Worm (Caenorhabditis elegans): Measurements from ENCODE around the gene F17C11.22.

Gene F17C11.22

DNA sequence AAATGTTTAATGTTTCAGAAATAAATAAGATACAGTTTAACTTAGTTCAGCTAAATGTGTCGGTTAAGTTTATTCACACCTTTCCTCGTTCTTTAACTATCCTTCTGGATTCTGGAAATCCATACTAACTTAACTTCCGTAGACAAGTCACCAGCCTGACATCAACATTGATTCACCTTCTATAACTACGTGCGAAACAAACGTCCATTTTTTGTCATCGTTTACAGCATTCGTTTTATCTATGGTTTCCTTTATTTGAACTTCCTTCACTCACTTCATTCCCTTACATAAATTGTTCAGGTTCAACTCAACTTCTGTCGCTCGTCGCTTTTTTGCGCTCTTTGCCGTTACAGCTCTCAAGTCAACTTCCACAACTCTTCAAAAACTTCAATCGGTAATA lies 28.8 kb downstream of the F17C11.22 start, which contains the start of gene F17C11.26:
Gene F17C11.26 (plus strand): TSS at position 301 of the 400 bp plus-strand sequence.
- TF ChIP-seq nhr-23 (tag; optimal IDR thresholded peaks at IDR 0.05) (no peak), nhr-12 (tag; optimal IDR thresholded peaks at IDR 0.05) (no peak), nhr-10 (tag; optimal IDR thresholded peaks at IDR 0.05) (no peak)

DNA sequence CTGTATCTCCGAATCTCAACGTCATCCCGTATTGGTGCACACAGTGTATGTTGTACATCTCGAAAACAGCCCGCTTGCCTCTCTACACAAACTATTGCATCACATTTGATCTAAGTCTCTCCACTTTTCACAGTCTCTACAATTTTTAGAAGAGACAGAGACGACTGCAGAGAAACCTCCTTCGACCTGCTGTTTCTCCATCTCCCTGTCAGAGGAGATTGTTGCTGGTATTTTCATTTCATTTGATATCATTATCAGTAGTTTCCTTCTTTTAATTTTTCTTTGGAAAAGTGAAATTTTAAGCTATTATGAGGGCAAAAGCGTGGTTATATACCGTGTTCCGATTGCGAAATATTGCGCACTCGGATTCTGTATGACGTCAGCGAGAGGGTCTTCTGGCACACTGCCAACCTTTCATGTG lies 29.4 kb downstream of the F17C11.22 start:
- TF ChIP-seq sma-9 (GFP tag; optimal IDR thresholded peaks at IDR 0.05) = peak; percentile 67
- TF ChIP-seq sma-9 (tag; optimal IDR thresholded peaks at IDR 0.05) = no peak
- peak in 1 of 2 experiments; percentile 65 for TF ChIP-seq lsy-2 (tag; optimal IDR thresholded peaks at IDR 0.05)
- TF ChIP-seq skn-1 (tag; optimal IDR thresholded peaks at IDR 0.05) = peak; percentile 75
- peak; percentile 59 for TF ChIP-seq unc-55 (GFP tag; optimal IDR thresholded peaks at IDR 0.05)
- TF ChIP-seq nhr-25 (tag; optimal IDR thresholded peaks at IDR 0.05) = peak; percentile 45
- peak; percentile 56 for TF ChIP-seq nhr-21 (tag; optimal IDR thresholded peaks at IDR 0.05)
- peak in 1 of 2 experiments; percentile 24 for TF ChIP-seq mdl-1 (tag; optimal IDR thresholded peaks at IDR 0.05)
- TF ChIP-seq lin-13 (GFP tag; optimal IDR thresholded peaks at IDR 0.05) = peak; percentile 39
- TF ChIP-seq F13H6.1 (tag; optimal IDR thresholded peaks at IDR 0.05) = peak; percentile 77
- TF ChIP-seq gmeb-1 (tag; optimal IDR thresholded peaks at IDR 0.05) = peak; percentile 62
- peak; percentile 74 for TF ChIP-seq fos-1 (tag; optimal IDR thresholded peaks at IDR 0.05)
- TF ChIP-seq Y55F3AM.14 (GFP tag; optimal IDR thresholded peaks at IDR 0.05) = peak; percentile 77
- TF ChIP-seq mbf-1 (tag; optimal IDR thresholded peaks at IDR 0.05) = no peak
- no peak for TF ChIP-seq R02D3.7 (tag; optimal IDR thresholded peaks at IDR 0.05)
- TF ChIP-seq blmp-1 (tag; optimal IDR thresholded peaks at IDR 0.05; ENCODE audit: insufficient read depth) = peak; percentile 71
- no peak for TF ChIP-seq nhr-6 (tag; optimal IDR thresholded peaks at IDR 0.05)
- peak; percentile 34 for TF ChIP-seq ama-1 (optimal IDR thresholded peaks at IDR 0.05)
- TF ChIP-seq C34F6.9 (tag; optimal IDR thresholded peaks at IDR 0.05) = peak; percentile 75
- no peak for TF ChIP-seq nhr-10 (tag; optimal IDR thresholded peaks at IDR 0.05)
- peak; percentile 48 for TF ChIP-seq ztf-4 (tag; optimal IDR thresholded peaks at IDR 0.05)
- TF ChIP-seq zag-1 (tag; optimal IDR thresholded peaks at IDR 0.05) = peak; percentile 27
- TF ChIP-seq nhr-129 (tag; optimal IDR thresholded peaks at IDR 0.05) = peak; percentile 100
- no peak for TF ChIP-seq ztf-1 (GFP tag; conservative IDR thresholded peaks at IDR 0.05)
- TF ChIP-seq sma-3 (GFP tag; optimal IDR thresholded peaks at IDR 0.05) = peak; percentile 72
- no peak for TF ChIP-seq nhr-77 (tag; optimal IDR thresholded peaks at IDR 0.05)
- TF ChIP-seq ceh-16 (tag; optimal IDR thresholded peaks at IDR 0.05) = no peak
- TF ChIP-seq crh-2 (tag; optimal IDR thresholded peaks at IDR 0.05) = peak; percentile 81
- peak; percentile 75 for TF ChIP-seq egl-27 (tag; optimal IDR thresholded peaks at IDR 0.05)

DNA sequence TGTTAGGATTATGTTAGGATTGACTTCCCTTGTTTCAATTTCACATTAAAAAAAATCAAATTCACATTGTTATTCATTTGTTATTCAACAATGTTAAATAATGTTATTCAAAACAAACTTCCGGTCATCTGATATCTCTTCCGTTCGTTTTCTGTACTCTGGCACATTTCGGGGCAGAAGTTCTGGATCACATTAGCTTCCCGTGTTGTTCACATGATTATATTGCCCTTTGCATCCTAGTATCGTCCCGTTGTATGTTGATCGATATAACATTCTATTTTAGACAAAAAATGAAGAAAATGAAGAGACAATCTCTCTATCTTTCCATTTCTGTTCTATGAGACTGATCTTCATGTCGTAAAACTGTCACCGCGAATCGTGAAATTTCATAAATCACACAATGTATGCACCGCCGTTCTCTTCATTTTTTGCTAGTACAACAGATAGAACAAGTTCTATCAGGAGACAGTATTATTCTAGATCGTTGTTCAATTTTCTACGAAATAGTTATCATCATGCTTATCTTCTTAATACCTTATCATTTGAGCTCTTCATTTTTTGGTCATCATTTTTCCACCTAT lies 29.9 kb downstream of the F17C11.22 start:
- TF ChIP-seq aly-2 (tag; optimal IDR thresholded peaks at IDR 0.05) (no peak), nhr-129 (tag; optimal IDR thresholded peaks at IDR 0.05) (no peak), dmd-4 (tag; optimal IDR thresholded peaks at IDR 0.05) (no peak), lsy-2 (tag; optimal IDR thresholded peaks at IDR 0.05) (no peak), nhr-237 (tag; optimal IDR thresholded peaks at IDR 0.05) (no peak), peb-1 (tag; optimal IDR thresholded peaks at IDR 0.05) (no peak), ZK546.5 (tag; optimal IDR thresholded peaks at IDR 0.05) (no peak), nhr-77 (tag; optimal IDR thresholded peaks at IDR 0.05) (no peak), ceh-16 (tag; optimal IDR thresholded peaks at IDR 0.05) (no peak), skn-1 (tag; optimal IDR thresholded peaks at IDR 0.05) (no peak), lin-11 (tag; optimal IDR thresholded peaks at IDR 0.05) (no peak), ztf-1 (GFP tag; conservative IDR thresholded peaks at IDR 0.05) (no peak), unc-55 (GFP tag; optimal IDR thresholded peaks at IDR 0.05) (no peak), nhr-21 (tag; optimal IDR thresholded peaks at IDR 0.05) (peak; percentile 68), F13H6.1 (tag; optimal IDR thresholded peaks at IDR 0.05) (no peak), sma-9 (GFP tag; optimal IDR thresholded peaks at IDR 0.05) (peak; percentile 65), sma-9 (tag; optimal IDR thresholded peaks at IDR 0.05) (no peak), unc-39 (tag; optimal IDR thresholded peaks at IDR 0.05) (no peak), nhr-10 (tag; optimal IDR thresholded peaks at IDR 0.05) (no peak), zag-1 (tag; optimal IDR thresholded peaks at IDR 0.05) (no peak), snpc-4 (tag; optimal IDR thresholded peaks at IDR 0.05) (no peak), sma-3 (GFP tag; optimal IDR thresholded peaks at IDR 0.05) (no peak), unc-62 (GFP tag; optimal IDR thresholded peaks at IDR 0.05) (peak; percentile 24), C34F6.9 (tag; optimal IDR thresholded peaks at IDR 0.05) (no peak), egl-27 (tag; optimal IDR thresholded peaks at IDR 0.05) (no peak)

All from whole organism, L2 larva.